Worm (Caenorhabditis elegans): ENCODE measurements around the gene srz-63.
A peak's percentile ranks its signal among the peaks of the same experiment; 100 is the strongest.

srz-63 gene

DNA sequence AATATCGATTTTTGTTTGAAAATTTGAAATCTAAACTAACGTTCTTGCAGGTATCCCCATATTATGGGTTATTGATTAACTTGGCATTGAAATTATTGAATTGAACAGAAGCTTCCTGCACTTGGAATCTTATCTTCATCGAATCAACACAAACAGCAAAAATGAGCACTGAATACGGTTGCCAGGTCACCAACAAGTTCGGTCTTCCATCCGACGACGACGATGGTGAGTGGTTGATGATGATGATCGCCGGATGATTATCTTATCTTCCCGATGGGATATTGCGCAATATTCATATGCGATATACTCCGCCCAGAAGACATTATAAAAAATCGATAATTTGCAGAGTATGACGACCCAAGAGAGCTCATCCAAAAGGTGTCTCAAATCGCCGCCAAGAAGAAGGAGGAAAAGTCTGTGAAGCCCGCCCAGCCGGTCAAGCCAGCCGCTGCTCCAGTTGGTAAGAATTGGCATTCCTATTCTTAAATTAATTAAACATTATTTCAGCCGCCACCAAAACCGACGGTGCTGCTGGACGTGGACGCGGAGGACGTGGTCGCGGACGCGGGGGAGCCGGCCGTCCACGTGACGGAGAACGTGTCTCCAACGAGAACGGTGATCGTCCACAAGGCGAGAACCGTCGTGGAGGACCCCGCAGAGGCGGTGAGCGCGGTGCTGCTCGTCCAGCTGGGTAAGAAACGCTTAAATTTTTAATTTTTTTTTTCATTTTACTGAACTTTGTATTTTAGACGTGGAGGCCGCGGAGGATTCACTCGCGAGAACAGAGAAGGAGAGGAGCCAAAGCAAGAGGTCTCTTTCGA is 42.7 kb downstream of the srz-63 start, which contains the start of gene vig-1 (continued):
- TF ChIP-seq nfya-1 (tag; optimal IDR thresholded peaks at IDR 0.05; ENCODE audit: borderline replicate concordance, insufficient read depth) (no peak), F23B12.7 (tag; optimal IDR thresholded peaks at IDR 0.05; ENCODE audit: insufficient read depth) (no peak), egl-18 (GFP tag; IDR thresholded peaks at IDR 0.05) (no peak), athp-1 (tag; optimal IDR thresholded peaks at IDR 0.05) (peak; percentile 5), T26A5.8 (tag; optimal IDR thresholded peaks at IDR 0.05) (no peak), ceh-40 (GFP tag; IDR thresholded peaks at IDR 0.05) (no peak), pha-4 (tag; optimal IDR thresholded peaks at IDR 0.05) (no peak), hmg-20 (GFP tag; IDR thresholded peaks at IDR 0.05) (no peak), Y53F4B.3 (GFP tag; IDR thresholded peaks at IDR 0.05) (no peak), cebp-1 (GFP tag; IDR thresholded peaks at IDR 0.05) (no peak), cebp-1 (tag; optimal IDR thresholded peaks at IDR 0.05) (peak; percentile 28), ceh-58 (GFP tag; IDR thresholded peaks at IDR 0.05) (no peak), snpc-1.3 (tag; optimal IDR thresholded peaks at IDR 0.05; ENCODE audit: insufficient read depth) (no peak), rpc-1 (optimal IDR thresholded peaks at IDR 0.05) (no peak), rpc-1 (tag; optimal IDR thresholded peaks at IDR 0.05) (no peak), K11D2.4 (GFP tag; IDR thresholded peaks at IDR 0.05) (no peak), F22D6.2 (tag; optimal IDR thresholded peaks at IDR 0.05) (no peak), lag-1 (GFP tag; IDR thresholded peaks at IDR 0.05) (no peak), madf-3 (GFP tag; IDR thresholded peaks at IDR 0.05) (peak; percentile 27; the same call in 1 of the 2 replicates), F49E8.2 (tag; optimal IDR thresholded peaks at IDR 0.05; ENCODE audit: insufficient read depth) (no peak), let-526 (GFP tag; IDR thresholded peaks at IDR 0.05) (no peak), zfh-2 (GFP tag; conservative IDR thresholded peaks at IDR 0.05) (peak; percentile 90)

DNA sequence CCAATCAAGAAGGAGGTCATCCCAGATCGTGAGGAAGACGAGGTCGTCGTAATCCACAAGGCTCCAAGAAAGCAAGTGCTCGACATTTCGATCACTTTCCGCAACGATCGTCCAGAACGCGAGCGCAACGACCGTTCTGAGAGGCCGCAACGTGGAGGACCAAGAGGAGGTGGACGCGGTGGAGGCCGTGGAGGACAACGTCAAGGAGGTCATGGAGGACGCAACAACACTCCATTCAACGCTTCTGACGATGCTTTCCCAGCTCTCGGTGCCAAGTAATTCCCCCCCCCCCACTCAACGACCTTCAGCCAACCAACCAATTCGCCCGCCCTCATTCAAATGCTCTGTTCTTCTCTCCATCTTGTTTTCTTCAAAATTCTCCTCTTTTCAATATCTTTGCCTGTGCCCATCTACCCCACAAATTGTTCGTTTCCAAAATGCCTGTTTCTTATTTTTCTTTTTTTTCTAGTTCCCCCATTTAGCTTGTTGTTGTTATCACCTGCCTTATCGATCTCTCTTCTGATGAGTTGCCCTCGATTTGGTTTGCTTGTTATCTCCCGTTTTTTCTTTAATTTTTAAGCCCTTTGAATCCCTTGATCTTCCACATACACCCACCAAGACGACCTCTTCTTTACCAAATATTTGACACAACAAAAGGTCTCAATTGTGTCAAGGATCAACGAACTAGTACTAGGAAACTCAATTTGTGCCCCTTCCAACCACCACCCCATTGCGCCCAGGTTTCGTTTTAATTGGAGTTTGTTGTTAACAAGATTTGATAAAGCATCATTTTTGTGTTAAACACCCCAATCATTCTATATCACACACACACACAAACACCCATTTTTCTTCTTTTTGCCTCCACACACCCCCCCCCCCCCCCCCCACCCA is 44.1 kb downstream of the srz-63 start:
- TF ChIP-seq lin-26 (GFP tag; IDR thresholded peaks at IDR 0.05) (peak; percentile 59; the same call in 1 of the 2 replicates), snpc-3.4 (tag; optimal IDR thresholded peaks at IDR 0.05) (peak; percentile 52), hrde-1 (tag; optimal IDR thresholded peaks at IDR 0.05; ENCODE audit: borderline replicate concordance) (no peak), F33H1.4 (GFP tag; IDR thresholded peaks at IDR 0.05) (no peak), nfya-2 (GFP tag; IDR thresholded peaks at IDR 0.05) (no peak), attf-5 (GFP tag; optimal IDR thresholded peaks at IDR 0.05) (no peak), ceh-100 (GFP tag; IDR thresholded peaks at IDR 0.05) (peak; percentile 24; the same call in 1 of the 2 replicates), nfya-1 (tag; optimal IDR thresholded peaks at IDR 0.05; ENCODE audit: borderline replicate concordance, insufficient read depth) (no peak), B0019.2 (GFP tag; conservative IDR thresholded peaks at IDR 0.05) (no peak), pbrm-1 (GFP tag; IDR thresholded peaks at IDR 0.05) (peak; percentile 16; the same call in 1 of the 2 replicates), F22D6.2 (tag; optimal IDR thresholded peaks at IDR 0.05) (no peak), egl-44 (GFP tag; IDR thresholded peaks at IDR 0.05) (peak; percentile 8; the same call in 1 of the 2 replicates), somi-1 (GFP tag; optimal IDR thresholded peaks at IDR 0.05) (no peak), zim-3 (tag; optimal IDR thresholded peaks at IDR 0.05) (peak; percentile 37), lin-54 (GFP tag; optimal IDR thresholded peaks at IDR 0.05) (peak; percentile 36), nhr-80 (tag; optimal IDR thresholded peaks at IDR 0.05) (no peak), akir-1 (GFP tag; optimal IDR thresholded peaks at IDR 0.05) (no peak), madf-3 (GFP tag; IDR thresholded peaks at IDR 0.05) (peak; percentile 41; the same call in 1 of the 2 replicates), mes-4 (tag; optimal IDR thresholded peaks at IDR 0.05) (no peak), zfh-2 (GFP tag; conservative IDR thresholded peaks at IDR 0.05) (peak; percentile 66), ceh-58 (GFP tag; IDR thresholded peaks at IDR 0.05) (0 out of 2 replicates have a peak, but pooled peaks have one; percentile 38), lag-1 (GFP tag; IDR thresholded peaks at IDR 0.05) (no peak), xnd-1 (tag; optimal IDR thresholded peaks at IDR 0.05) (no peak), F49E8.2 (tag; optimal IDR thresholded peaks at IDR 0.05; ENCODE audit: insufficient read depth) (peak; percentile 86), ceh-40 (GFP tag; IDR thresholded peaks at IDR 0.05) (no peak), lsl-1 (GFP tag; optimal IDR thresholded peaks at IDR 0.05) (peak; percentile 24), ztf-6 (GFP tag; IDR thresholded peaks at IDR 0.05) (no peak), C17E4.6 (GFP tag; IDR thresholded peaks at IDR 0.05) (0 out of 2 replicates have a peak, but pooled peaks have one; percentile 24)
